Worm (Caenorhabditis elegans) whole organism, L2 larva: Measurements from ENCODE around the gene rpa-1.

Experiments
- ama-1 ChIP-seq: fragments of 150-350 bp; optimal IDR thresholded peaks from 2 replicates; lab custom pipeline; 2018; ENCODE audit warnings: inconsistent platforms
- elt-1 ChIP-seq: fragments of 150-350 bp; optimal IDR thresholded peaks from 2 replicates; lab custom pipeline; 2014; ENCODE audit warnings: missing biosample characterization, missing genetic modification characterization
- lin-13 ChIP-seq: fragments of 150-350 bp; optimal IDR thresholded peaks from 2 replicates; lab custom pipeline; 2014; ENCODE audit warnings: missing biosample characterization, missing genetic modification reagents, missing genetic modification characterization
- lin-39 ChIP-seq: fragments of 150-350 bp; optimal IDR thresholded peaks from 2 replicates; lab custom pipeline; 2014; ENCODE audit warnings: missing biosample characterization, missing genetic modification reagents, missing genetic modification characterization
- nhr-237 ChIP-seq: fragments of 150-350 bp; optimal IDR thresholded peaks from 2 replicates; lab custom pipeline; 2014; ENCODE audit warnings: missing biosample characterization, missing genetic modification characterization
- nhr-77 ChIP-seq: fragments of 150-350 bp; optimal IDR thresholded peaks from 2 replicates; lab custom pipeline; 2014; ENCODE audit warnings: missing biosample characterization, missing genetic modification characterization
- ztf-11 ChIP-seq: sonication (generic microtip); optimal IDR thresholded peaks from 2 replicates; lab custom pipeline; 2017; ENCODE audit warnings: missing biosample characterization, missing genetic modification characterization

ce11 chrII:7716112-7716511 lies 51.7 kb downstream of the rpa-1 start:
- TF ChIP-seq lin-39 (tag; lab: Kevin White, UChicago) (no peak), ztf-11 (tag; lab: Kevin White, UChicago) (no peak), nhr-77 (tag; lab: Kevin White, UChicago) (no peak), nhr-237 (tag; lab: Kevin White, UChicago) (no peak), elt-1 (tag; lab: Kevin White, UChicago) (no peak), ama-1 (lab: Kevin White, UChicago) (no peak), lin-13 (no peak)
